Fruit fly (Drosophila melanogaster) Kc167 (cell line): ENCODE results near the gene tutl.

Experiments used
- Myc ChIP-seq: fragments of >200 bp; optimal IDR thresholded peaks from 2 replicates; lab custom pipeline; 2017; ENCODE audit warnings: missing external identifiers
- Sin3A ChIP-seq: fragments of >200 bp; optimal IDR thresholded peaks from 2 replicates; lab custom pipeline; 2018; ENCODE audit warnings: missing external identifiers
- h ChIP-seq: fragments of >200 bp; optimal IDR thresholded peaks from 3 replicates; lab custom pipeline; 2018; ENCODE audit warnings: missing external identifiers
- insv ChIP-seq: fragments of >200 bp; optimal IDR thresholded peaks from 3 replicates; lab custom pipeline; 2018; ENCODE audit warnings: missing external identifiers
- psq ChIP-seq: fragments of >200 bp; optimal IDR thresholded peaks from 2 replicates; lab custom pipeline; 2017; ENCODE audit warnings: missing external identifiers
- ttk ChIP-seq: sonication (Bioruptor generic); optimal IDR thresholded peaks from 2 replicates; lab custom pipeline; 2017; ENCODE audit warnings: missing external identifiers

The tutl gene

DNA sequence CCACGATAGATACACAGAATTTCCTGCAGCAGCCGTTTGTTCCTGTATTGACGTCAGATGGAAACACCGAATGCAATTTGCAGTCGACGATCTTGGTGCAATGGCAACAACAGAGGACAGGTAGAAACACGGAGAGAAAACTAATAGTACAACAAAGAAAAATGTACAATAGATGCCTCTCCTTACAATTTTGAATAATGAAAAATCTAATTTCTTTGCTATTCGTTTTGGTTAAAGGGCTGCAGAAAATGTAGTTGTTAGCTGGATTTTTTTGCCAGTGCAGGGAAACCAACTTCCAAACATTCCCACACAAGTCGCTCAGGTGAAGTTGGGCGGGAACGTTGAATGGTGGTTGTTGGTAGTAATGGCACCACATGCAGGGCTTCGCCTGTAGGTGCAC, 4.1 kb downstream of the tutl start:
- TF ChIP-seq ttk (no peak), h (lab: Kevin White, UChicago) (no peak), Sin3A (lab: Kevin White, UChicago) (no peak), insv (lab: Kevin White, UChicago) (no peak), psq (no peak), Myc (lab: Kevin White, UChicago) (no peak)

dm6 chr2L:4292560-4292959, 9.6 kb downstream of the tutl start:
- TF ChIP-seq Myc (lab: Kevin White, UChicago) (no peak), psq (no peak), h (lab: Kevin White, UChicago) (no peak), insv (lab: Kevin White, UChicago) (no peak), Sin3A (lab: Kevin White, UChicago) (no peak), ttk (no peak)

dm6 chr2L:4295653-4296052, 12.7 kb downstream of the tutl start:
- TF ChIP-seq h (lab: Kevin White, UChicago) = no peak
- no peak for TF ChIP-seq psq
- no peak for TF ChIP-seq ttk
- no peak for TF ChIP-seq insv (lab: Kevin White, UChicago)
- no peak for TF ChIP-seq Myc (lab: Kevin White, UChicago)
- TF ChIP-seq Sin3A (lab: Kevin White, UChicago) = no peak

DNA sequence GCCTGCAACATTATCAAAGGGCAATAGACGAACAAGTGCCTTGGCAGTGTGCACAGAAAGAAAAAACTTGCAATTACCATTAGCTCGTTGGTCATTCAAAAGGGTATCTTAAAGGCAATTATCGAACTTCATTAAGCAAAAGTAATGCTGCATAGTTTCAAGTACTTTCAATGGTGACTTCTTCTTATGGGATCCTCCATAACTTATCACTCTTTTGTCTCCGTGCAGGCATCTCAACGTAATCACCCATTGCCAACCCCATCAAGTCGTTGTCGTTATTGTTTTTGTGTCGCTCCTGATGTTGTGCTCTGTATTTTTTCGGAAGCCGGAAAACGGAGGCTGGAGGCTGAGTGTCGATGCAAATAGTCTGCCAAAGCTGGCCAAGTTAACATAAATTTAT, 13.9 kb downstream of the tutl start:
- TF ChIP-seq Sin3A (lab: Kevin White, UChicago) = no peak
- no peak for TF ChIP-seq insv (lab: Kevin White, UChicago)
- no peak for TF ChIP-seq h (lab: Kevin White, UChicago)
- no peak for TF ChIP-seq psq
- no peak for TF ChIP-seq Myc (lab: Kevin White, UChicago)
- TF ChIP-seq ttk = no peak

DNA sequence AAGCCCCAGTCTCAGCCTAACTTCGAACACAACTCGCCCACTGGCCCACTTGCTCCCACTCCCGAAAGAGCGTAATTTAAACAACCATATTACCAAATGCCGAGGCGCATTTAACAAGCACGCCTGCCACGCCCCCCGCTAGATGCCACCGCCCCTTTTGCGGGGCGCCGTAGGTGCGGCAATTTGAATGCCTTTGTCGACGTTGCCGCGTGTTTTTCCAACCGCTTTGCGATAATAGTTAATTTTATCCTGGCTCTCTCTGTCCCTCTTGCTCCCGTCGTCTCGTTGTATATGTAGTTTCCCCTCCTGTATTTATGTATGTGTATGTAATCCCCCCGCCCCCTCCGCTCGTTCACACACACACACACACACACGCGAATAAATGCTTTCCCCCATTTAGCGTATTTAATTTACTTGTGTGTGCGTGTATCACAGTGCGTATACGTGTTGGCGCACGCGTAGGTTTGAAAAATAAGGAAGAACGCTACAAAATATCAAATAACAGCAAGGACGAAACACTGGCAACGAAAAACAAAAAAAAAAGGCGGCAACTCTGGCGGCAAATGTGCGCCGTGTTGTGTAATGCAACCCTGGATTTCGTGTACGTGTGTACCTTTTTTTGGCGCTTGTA, 27.2 kb downstream of the tutl start:
- no peak for TF ChIP-seq h (lab: Kevin White, UChicago)
- no peak for TF ChIP-seq insv (lab: Kevin White, UChicago)
- TF ChIP-seq psq = no peak
- no peak for TF ChIP-seq ttk
- TF ChIP-seq Myc (lab: Kevin White, UChicago) = no peak
- TF ChIP-seq Sin3A (lab: Kevin White, UChicago) = no peak

dm6 chr2L:4317910-4318309, 35.0 kb downstream of the tutl start:
- TF ChIP-seq psq (no peak), insv (lab: Kevin White, UChicago) (no peak), ttk (no peak), Myc (lab: Kevin White, UChicago) (no peak), Sin3A (lab: Kevin White, UChicago) (no peak)

dm6 chr2L:4324254-4324653, 41.3 kb downstream of the tutl start, which contains the start of gene bdl:
TSS of gene bdl (plus strand) at chr2L:4324554.
- TF ChIP-seq h (lab: Kevin White, UChicago) (no peak), Myc (lab: Kevin White, UChicago) (no peak), ttk (no peak), psq (no peak), insv (lab: Kevin White, UChicago) (no peak), Sin3A (lab: Kevin White, UChicago) (no peak)

dm6 chr2L:4331779-4332328, 48.9 kb downstream of the tutl start:
- no peak for TF ChIP-seq insv (lab: Kevin White, UChicago)
- no peak for TF ChIP-seq h (lab: Kevin White, UChicago)
- TF ChIP-seq ttk = no peak
- TF ChIP-seq Myc (lab: Kevin White, UChicago) = no peak
- TF ChIP-seq Sin3A (lab: Kevin White, UChicago) = no peak
- TF ChIP-seq psq = no peak

DNA sequence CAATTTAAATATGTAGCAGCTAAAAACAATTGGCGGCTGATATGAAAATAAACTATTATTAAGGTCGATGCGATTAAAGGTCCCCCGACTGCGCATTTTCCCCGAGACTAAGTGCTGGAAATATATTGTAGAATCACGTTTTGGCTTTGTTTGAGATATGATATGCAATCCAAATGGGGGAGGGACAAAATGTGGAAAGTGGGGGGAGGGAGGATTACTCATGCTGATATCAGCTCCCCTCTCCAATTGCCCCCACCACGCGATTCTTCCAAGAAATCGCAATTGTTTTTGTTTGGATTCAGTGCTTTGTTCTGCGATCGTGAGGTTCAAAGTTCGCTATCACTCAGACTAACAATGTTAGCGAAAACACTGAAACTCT, 49.6 kb downstream of the tutl start:
- TF ChIP-seq h (lab: Kevin White, UChicago) (no peak), Myc (lab: Kevin White, UChicago) (no peak), psq (no peak), ttk (no peak), Sin3A (lab: Kevin White, UChicago) (no peak)

dm6 chr2L:4332962-4333757, 50.2 kb downstream of the tutl start:
- TF ChIP-seq h (lab: Kevin White, UChicago) = no peak
- no peak for TF ChIP-seq ttk
- no peak for TF ChIP-seq Myc (lab: Kevin White, UChicago)
- TF ChIP-seq insv (lab: Kevin White, UChicago) = no peak
- TF ChIP-seq Sin3A (lab: Kevin White, UChicago) = no peak

dm6 chr2L:4333758-4334114, 50.8 kb downstream of the tutl start, which contains the start of gene Atet:
TSS of gene Atet (plus strand) at chr2L:4333913.
- TF ChIP-seq Myc (lab: Kevin White, UChicago) (no peak), ttk (no peak), Sin3A (lab: Kevin White, UChicago) (no peak), h (lab: Kevin White, UChicago) (no peak), insv (lab: Kevin White, UChicago) (no peak), psq (no peak)

dm6 chr2L:4334971-4335436, 52.1 kb downstream of the tutl start:
- TF ChIP-seq psq = no peak
- no peak for TF ChIP-seq Myc (lab: Kevin White, UChicago)
- no peak for TF ChIP-seq Sin3A (lab: Kevin White, UChicago)
- no peak for TF ChIP-seq ttk
- no peak for TF ChIP-seq h (lab: Kevin White, UChicago)
- no peak for TF ChIP-seq insv (lab: Kevin White, UChicago)
